Worm (Caenorhabditis elegans) whole organism, early embryonic: Measurements from ENCODE around the gene sru-11.
A peak's percentile ranks its signal among the peaks of the same experiment; 100 is the strongest.

Experiments used
- B0310.2 ChIP-seq: sonication (generic microtip); optimal IDR thresholded peaks from 2 replicates; lab custom pipeline; 2016; ENCODE audit warnings: mild to moderate bottlenecking, missing genetic modification characterization, missing compliant biosample characterization
- F13C5.2 ChIP-seq: sonication (generic microtip); optimal IDR thresholded peaks from 2 replicates; lab custom pipeline; 2017; ENCODE audit warnings: mild to moderate bottlenecking, missing genetic modification characterization, inconsistent platforms, missing compliant biosample characterization
- aly-1 ChIP-seq: sonication (generic microtip); optimal IDR thresholded peaks from 2 replicates; lab custom pipeline; 2016; ENCODE audit warnings: missing genetic modification characterization, missing compliant biosample characterization
- ama-1 ChIP-seq: fragments of 150-350 bp; optimal IDR thresholded peaks from 2 replicates; lab custom pipeline; 2014
- ceh-13 ChIP-seq: fragments of 200-800 bp; sonication (Bioruptor generic); optimal IDR thresholded peaks from 2 replicates; lab custom pipeline; 2018; ENCODE audit warnings: mild to moderate bottlenecking, missing genetic modification characterization, missing compliant biosample characterization
- ceh-36 ChIP-seq: sonication (generic microtip); optimal IDR thresholded peaks from 2 replicates; lab custom pipeline; 2016; ENCODE audit warnings: missing genetic modification characterization, inconsistent platforms, missing compliant biosample characterization
- ets-7 ChIP-seq: sonication (generic microtip); optimal IDR thresholded peaks from 2 replicates; lab custom pipeline; 2016; ENCODE audit warnings: missing genotype, missing genetic modification characterization, missing compliant biosample characterization
- flt-1 ChIP-seq: fragments of 200-800 bp; sonication (Bioruptor generic); IDR thresholded peaks from 2 replicates; pipeline ENCODE4 v1.3.6; 2022; ENCODE audit warnings: missing genetic modification characterization, missing compliant biosample characterization
- hmbx-1 ChIP-seq: sonication (generic microtip); optimal IDR thresholded peaks from 2 replicates; lab custom pipeline; 2016; ENCODE audit warnings: mild to moderate bottlenecking, missing genetic modification characterization, missing compliant biosample characterization
- hmg-4 ChIP-seq: fragments of 200-800 bp; sonication (Bioruptor generic); optimal IDR thresholded peaks from 2 replicates; lab custom pipeline; 2018; ENCODE audit warnings: mild to moderate bottlenecking, missing genetic modification characterization, missing compliant biosample characterization
- hnd-1 ChIP-seq: sonication (generic microtip); optimal IDR thresholded peaks from 2 replicates; lab custom pipeline; 2016; ENCODE audit warnings: missing genetic modification characterization, missing compliant biosample characterization
- pes-1 ChIP-seq: fragments of 200-800 bp; sonication (Bioruptor generic); IDR thresholded peaks from 2 replicates; pipeline ENCODE4 v1.3.6; 2022; ENCODE audit warnings: missing genetic modification reagents, missing genetic modification characterization, missing compliant biosample characterization
- scrt-1 ChIP-seq: fragments of 200-800 bp; sonication (Bioruptor generic); IDR thresholded peaks from 2 replicates; pipeline ENCODE4 v1.3.6; 2022; ENCODE audit warnings: missing genetic modification characterization, missing compliant biosample characterization
- sea-1 ChIP-seq: fragments of 200-800 bp; sonication (Bioruptor generic); conservative IDR thresholded peaks from 2 replicates; pipeline ENCODE4 v1.3.6; 2022; ENCODE audit warnings: missing genetic modification characterization, missing compliant biosample characterization
- tbx-11 ChIP-seq: fragments of 200-800 bp; sonication (Bioruptor generic); IDR thresholded peaks from 2 replicates; pipeline ENCODE4 v1.3.6; 2022; ENCODE audit warnings: missing genetic modification characterization, missing compliant biosample characterization
- tbx-37 ChIP-seq: fragments of 200-800 bp; sonication (Bioruptor generic); conservative IDR thresholded peaks from 2 replicates; pipeline ENCODE4 v1.3.6; 2022; ENCODE audit warnings: missing genetic modification reagents, missing genetic modification characterization, missing compliant biosample characterization
- tra-4 ChIP-seq: sonication (generic microtip); optimal IDR thresholded peaks from 2 replicates; lab custom pipeline; 2017; ENCODE audit warnings: missing genetic modification characterization, missing compliant biosample characterization

The sru-11 gene

ce11 chrIV:13584646-13585045 is at the start of gene sru-11:
Gene sru-11 (plus strand): TSS chrIV:13584946.
- TF ChIP-seq ceh-13 (GFP tag; lab: Kevin White, UChicago) (no peak), flt-1 (GFP tag; lab: Robert Waterston, UW) (no peak), hnd-1 (tag; lab: Kevin White, UChicago) (no peak), B0310.2 (tag; lab: Kevin White, UChicago) (no peak), tbx-37 (GFP tag; lab: Robert Waterston, UW) (no peak), hmg-4 (no peak), F13C5.2 (tag; lab: Kevin White, UChicago) (no peak), ets-7 (tag; lab: Kevin White, UChicago) (no peak), aly-1 (tag; lab: Kevin White, UChicago) (no peak), pes-1 (no peak), scrt-1 (GFP tag; lab: Robert Waterston, UW) (no peak), ceh-36 (no peak), tra-4 (tag; lab: Kevin White, UChicago) (no peak)

DNA sequence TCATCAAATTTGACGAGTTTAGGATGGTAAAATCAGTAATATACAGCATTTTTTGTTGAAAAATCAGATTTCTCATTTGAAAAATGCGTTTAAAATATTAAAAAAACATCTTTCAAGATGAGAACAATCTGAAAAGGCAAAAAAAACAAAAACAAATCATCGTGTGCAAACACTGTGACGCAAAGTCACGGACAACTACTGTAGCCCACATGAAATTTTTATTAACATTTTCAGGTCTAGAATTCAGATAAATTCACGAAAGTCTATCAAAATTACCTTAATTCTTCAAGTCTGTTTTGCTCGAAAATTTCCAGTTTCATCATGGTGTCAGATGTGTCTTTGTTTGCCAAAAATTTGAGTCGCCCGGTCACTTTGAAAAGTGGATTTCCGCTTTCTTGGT is 45.8 kb upstream of the sru-11 start:
- no peak for TF ChIP-seq tra-4 (tag; lab: Kevin White, UChicago)
- no peak for TF ChIP-seq aly-1 (tag; lab: Kevin White, UChicago)
- no peak for TF ChIP-seq F13C5.2 (tag; lab: Kevin White, UChicago)
- no peak for TF ChIP-seq ceh-36
- no peak for TF ChIP-seq tbx-37 (GFP tag; lab: Robert Waterston, UW)
- TF ChIP-seq ets-7 (tag; lab: Kevin White, UChicago) = no peak
- TF ChIP-seq sea-1 (GFP tag; lab: Robert Waterston, UW) = no peak
- no peak for TF ChIP-seq tbx-11 (GFP tag; lab: Robert Waterston, UW)
- TF ChIP-seq flt-1 (GFP tag; lab: Robert Waterston, UW) = no peak

ce11 chrIV:13540165-13540564 is 44.6 kb upstream of the sru-11 start, which contains the start of gene rsd-2:
Gene rsd-2 (minus strand): TSS chrIV:13540265.
- no peak for TF ChIP-seq ets-7 (tag; lab: Kevin White, UChicago)
- no peak for TF ChIP-seq hmg-4
- TF ChIP-seq flt-1 (GFP tag; lab: Robert Waterston, UW) = no peak
- no peak for TF ChIP-seq ceh-13 (GFP tag; lab: Kevin White, UChicago)
- no peak for TF ChIP-seq tra-4 (tag; lab: Kevin White, UChicago)
- no peak for TF ChIP-seq hnd-1 (tag; lab: Kevin White, UChicago)

DNA sequence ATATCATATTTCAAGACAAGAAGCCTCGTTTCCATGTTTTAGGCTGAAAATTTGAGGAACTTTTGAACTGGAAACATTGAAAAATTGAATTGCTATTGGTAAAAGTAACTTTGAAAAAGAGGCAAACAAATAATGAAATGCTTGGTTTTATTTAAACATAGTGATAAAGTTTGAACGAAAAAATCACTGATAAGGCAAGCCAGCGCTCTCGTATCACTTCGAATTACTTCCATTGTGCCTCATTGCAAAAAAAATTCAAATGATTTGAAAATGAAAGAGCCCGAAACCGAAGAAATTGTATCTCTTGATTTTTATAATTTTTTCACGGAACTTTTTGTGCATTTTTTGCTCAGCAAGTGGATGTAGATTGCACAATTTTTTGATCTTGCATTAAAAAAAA is 36.6 kb upstream of the sru-11 start, which contains the start of gene F52G2.3:
TSS of gene F52G2.3 (minus strand) at position 43 of the 400 bp plus-strand sequence.
- TF ChIP-seq scrt-1 (GFP tag; lab: Robert Waterston, UW) (no peak), ceh-36 (no peak), ets-7 (tag; lab: Kevin White, UChicago) (no peak), F13C5.2 (tag; lab: Kevin White, UChicago) (no peak), ama-1 (lab: Kevin White, UChicago) (no peak), tbx-37 (GFP tag; lab: Robert Waterston, UW) (no peak), tbx-11 (GFP tag; lab: Robert Waterston, UW) (no peak), B0310.2 (tag; lab: Kevin White, UChicago) (no peak), hnd-1 (tag; lab: Kevin White, UChicago) (no peak), sea-1 (GFP tag; lab: Robert Waterston, UW) (no peak), ceh-13 (GFP tag; lab: Kevin White, UChicago) (no peak), hmg-4 (no peak), hmbx-1 (tag; lab: Kevin White, UChicago) (no peak), pes-1 (no peak), aly-1 (tag; lab: Kevin White, UChicago) (no peak), tra-4 (tag; lab: Kevin White, UChicago) (no peak), flt-1 (GFP tag; lab: Robert Waterston, UW) (no peak)

DNA sequence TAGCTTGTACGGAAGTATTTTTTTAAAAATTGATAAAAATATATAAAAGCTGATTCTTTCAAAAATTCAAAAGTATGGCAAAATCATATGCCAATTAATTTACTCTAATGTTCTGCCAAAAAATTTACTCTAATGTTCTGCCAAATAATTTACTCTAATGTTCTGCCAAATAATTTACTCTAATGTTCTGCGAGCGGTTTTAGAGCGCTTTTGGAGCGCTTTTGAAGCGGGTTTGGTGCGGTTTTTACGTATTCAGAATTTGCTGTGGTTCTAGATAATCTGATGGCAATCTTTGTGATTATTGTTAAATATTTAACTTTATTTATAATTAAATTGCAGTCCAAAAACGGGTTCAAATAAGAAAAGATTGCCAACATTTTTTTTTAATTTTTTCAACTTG is 35.4 kb upstream of the sru-11 start:
- peak; percentile 30 for TF ChIP-seq F13C5.2 (tag; lab: Kevin White, UChicago)
- TF ChIP-seq scrt-1 (GFP tag; lab: Robert Waterston, UW) = no peak
- TF ChIP-seq hmbx-1 (tag; lab: Kevin White, UChicago) = peak; percentile 21

- TF ChIP-seq ama-1 (lab: Kevin White, UChicago) = no peak
- TF ChIP-seq ceh-13 (GFP tag; lab: Kevin White, UChicago) = no peak
- no peak for TF ChIP-seq pes-1
- TF ChIP-seq tbx-11 (GFP tag; lab: Robert Waterston, UW) = no peak
- TF ChIP-seq ceh-36 = no peak
- no peak for TF ChIP-seq flt-1 (GFP tag; lab: Robert Waterston, UW)
- TF ChIP-seq hmbx-1 (tag; lab: Kevin White, UChicago) = no peak
- no peak for TF ChIP-seq aly-1 (tag; lab: Kevin White, UChicago)
- no peak for TF ChIP-seq tra-4 (tag; lab: Kevin White, UChicago)
- no peak for TF ChIP-seq B0310.2 (tag; lab: Kevin White, UChicago)
- TF ChIP-seq hnd-1 (tag; lab: Kevin White, UChicago) = no peak
- TF ChIP-seq tbx-37 (GFP tag; lab: Robert Waterston, UW) = no peak
- no peak for TF ChIP-seq ets-7 (tag; lab: Kevin White, UChicago)
These were observed 30.4 kb upstream of the sru-11 start for ce11 chrIV:13554350-13554749.

DNA sequence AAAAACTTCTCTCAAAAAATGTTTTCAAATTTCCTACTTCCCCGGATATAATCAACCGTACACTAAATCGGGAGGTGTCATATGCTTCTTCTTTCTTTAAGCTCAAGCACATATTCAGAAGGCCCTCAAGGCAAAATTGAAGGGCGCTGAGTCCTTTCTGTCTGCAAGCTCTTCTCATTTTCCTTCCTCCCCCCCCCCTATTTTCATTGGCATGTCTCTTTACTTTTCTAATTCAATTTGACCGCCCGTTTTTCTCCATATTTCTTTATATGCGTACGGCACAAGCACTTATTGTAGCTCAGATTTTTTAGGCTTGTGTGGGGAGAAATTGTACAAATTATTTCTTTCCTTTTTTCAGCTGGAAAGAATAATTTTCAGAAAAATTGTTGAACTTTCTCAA is 29.2 kb upstream of the sru-11 start:
- no peak for TF ChIP-seq hnd-1 (tag; lab: Kevin White, UChicago)
- TF ChIP-seq aly-1 (tag; lab: Kevin White, UChicago) = no peak
- no peak for TF ChIP-seq tra-4 (tag; lab: Kevin White, UChicago)
- TF ChIP-seq hmg-4 = no peak
- TF ChIP-seq tbx-11 (GFP tag; lab: Robert Waterston, UW) = no peak
- no peak for TF ChIP-seq ceh-36
- TF ChIP-seq tbx-37 (GFP tag; lab: Robert Waterston, UW) = no peak

DNA sequence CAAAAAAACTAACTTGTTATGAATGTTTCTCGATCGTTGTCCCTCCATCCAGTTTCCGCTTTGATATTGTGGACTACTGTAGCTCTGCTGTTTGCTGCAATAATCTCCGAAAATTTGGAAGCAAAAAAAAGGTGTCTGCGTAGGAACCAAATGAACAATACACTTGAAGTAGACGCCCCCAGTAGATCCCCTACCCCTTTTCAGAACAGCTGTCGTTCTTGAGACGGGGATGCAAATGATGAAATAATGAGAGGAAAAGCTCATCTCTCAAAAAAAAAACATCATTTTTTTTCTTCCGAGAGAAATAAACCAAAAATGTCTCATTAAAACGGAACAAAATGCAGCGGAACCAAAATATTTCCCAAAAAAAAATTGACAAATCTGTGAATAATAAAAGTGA is 27.4 kb upstream of the sru-11 start:
- no peak for TF ChIP-seq aly-1 (tag; lab: Kevin White, UChicago)
